Fruit fly (Drosophila melanogaster): Measurements from ENCODE around the gene CG31676.

The CG31676 gene

DNA sequence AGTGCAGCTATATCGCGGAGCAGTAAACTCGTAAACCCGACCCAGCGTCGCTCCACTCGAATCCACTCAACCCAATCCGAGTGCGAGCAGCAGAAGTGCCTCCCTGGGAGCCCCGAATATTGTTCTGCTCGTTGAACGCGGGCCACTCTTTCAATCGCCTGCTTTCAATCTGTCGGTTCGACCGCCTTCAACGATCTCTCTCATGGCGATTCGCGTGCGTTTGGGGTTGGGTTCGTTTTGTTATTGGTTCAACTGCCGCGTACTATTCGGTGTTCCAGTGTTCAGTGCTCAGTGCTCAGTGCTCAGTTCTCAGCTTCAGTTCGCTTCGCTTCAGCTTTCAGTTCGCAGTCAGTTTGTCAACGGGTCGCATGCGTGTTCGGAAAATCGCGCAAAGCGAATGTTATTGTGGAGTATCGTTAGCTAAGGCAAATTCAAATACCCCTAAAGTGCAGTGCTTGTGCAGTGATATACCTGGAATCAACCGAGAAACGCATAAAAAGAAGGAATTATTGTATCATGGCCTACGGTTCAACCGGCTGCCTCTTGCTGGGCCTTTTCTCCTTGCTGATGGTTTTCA is at the start of gene CG31676:
Gene CG31676, plus strand, starts transcription at position 289 of the 577 bp plus-strand sequence.
- TF ChIP-seq CG17801 (GFP tag; optimal IDR thresholded peaks at IDR 0.05; ENCODE audit: partially characterized antibody): no peak

DNA sequence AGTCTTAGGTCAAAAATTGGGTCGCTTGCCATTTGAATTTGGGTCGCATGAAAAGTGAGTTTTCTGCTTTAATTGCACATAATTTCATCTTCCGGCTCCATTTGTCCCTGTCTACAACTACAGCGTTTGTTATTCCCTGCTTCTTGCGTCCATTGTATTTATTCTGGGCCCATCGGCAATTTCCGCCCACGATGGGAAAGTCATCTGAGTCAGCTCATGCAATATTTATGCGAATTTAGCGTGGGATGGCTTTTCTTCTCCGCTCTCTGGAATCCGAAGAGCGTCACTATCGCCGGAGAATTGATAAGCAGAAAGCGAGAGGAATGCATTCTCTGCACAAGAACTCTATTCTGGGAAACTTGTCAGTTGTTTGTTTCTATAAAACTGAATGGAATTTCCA is 48.0 kb upstream of the CG31676 start:
- TF ChIP-seq CG17801 (GFP tag; optimal IDR thresholded peaks at IDR 0.05; ENCODE audit: partially characterized antibody): no peak

DNA sequence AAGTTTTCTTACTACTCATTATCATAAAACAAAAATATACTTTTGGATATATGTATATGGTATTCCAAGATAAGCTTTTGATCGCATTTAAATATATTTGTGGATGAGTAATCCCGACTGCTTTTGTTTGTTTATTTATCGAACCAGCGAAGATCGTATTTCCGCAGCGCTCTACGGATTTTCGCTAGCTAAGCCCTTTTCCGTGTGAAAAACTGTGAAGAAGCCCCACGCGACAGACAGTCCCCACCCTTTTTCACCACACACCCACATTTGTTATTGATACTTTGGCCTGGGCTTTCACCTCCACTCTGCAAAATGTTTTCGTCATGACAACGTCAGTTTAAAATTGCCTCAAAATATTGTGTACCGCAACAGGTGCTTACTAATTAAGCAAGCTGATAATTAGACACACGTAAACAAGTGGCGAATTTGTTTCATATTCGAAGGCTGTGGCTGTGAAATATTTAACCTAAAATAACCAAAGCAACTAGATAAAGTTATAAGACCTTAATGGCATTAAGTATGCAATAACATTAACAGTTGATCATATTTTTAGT is 47.5 kb upstream of the CG31676 start:
- TF ChIP-seq CG17801 (GFP tag; optimal IDR thresholded peaks at IDR 0.05; ENCODE audit: partially characterized antibody): no peak

- peak; percentile 74 for TF ChIP-seq CG17801 (GFP tag; optimal IDR thresholded peaks at IDR 0.05; ENCODE audit: partially characterized antibody)
Observed at dm6 chr2L:20793881-20794280, 46.7 kb upstream of the CG31676 start.

DNA sequence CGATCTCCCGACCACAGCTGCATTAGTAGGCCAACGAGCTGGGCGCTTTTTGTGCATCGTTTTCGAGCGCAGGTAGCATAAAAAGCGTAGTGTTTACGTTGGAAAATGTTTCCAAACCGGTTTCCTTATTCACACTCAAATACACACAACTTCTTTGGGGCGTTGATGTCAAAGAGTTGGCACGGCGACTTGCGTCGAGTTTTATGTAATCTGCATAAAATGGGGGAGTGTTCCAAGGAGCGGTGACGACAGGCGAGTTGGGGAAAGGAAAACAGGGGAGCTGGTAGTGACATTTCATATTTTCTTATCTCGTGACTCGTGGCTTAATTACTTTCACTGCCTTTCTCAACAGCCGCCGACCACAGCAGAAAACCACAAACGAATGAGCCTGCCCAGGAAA is 45.9 kb upstream of the CG31676 start:
- TF ChIP-seq CG17801 (GFP tag; optimal IDR thresholded peaks at IDR 0.05; ENCODE audit: partially characterized antibody): no peak

DNA sequence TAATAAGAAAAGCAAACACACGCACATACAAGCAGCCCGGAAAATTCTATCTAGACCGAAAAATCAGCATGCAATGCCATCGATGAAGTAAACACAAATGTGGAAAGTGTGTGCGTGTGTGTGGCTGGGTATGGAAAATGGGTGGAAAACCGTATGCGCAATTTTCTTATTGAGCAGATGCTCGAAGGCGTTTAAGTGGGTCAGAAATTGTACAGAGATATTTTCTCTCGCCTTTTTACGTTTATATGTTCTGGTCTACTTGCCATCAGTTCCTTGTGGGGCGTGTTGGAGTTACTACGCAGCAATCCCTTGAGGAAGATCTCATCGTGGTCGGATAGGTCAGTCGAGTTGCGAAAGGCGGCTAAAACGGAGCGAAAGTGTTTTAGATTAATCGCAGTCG is 44.8 kb upstream of the CG31676 start:
- no peak for TF ChIP-seq CG17801 (GFP tag; optimal IDR thresholded peaks at IDR 0.05; ENCODE audit: partially characterized antibody)

DNA sequence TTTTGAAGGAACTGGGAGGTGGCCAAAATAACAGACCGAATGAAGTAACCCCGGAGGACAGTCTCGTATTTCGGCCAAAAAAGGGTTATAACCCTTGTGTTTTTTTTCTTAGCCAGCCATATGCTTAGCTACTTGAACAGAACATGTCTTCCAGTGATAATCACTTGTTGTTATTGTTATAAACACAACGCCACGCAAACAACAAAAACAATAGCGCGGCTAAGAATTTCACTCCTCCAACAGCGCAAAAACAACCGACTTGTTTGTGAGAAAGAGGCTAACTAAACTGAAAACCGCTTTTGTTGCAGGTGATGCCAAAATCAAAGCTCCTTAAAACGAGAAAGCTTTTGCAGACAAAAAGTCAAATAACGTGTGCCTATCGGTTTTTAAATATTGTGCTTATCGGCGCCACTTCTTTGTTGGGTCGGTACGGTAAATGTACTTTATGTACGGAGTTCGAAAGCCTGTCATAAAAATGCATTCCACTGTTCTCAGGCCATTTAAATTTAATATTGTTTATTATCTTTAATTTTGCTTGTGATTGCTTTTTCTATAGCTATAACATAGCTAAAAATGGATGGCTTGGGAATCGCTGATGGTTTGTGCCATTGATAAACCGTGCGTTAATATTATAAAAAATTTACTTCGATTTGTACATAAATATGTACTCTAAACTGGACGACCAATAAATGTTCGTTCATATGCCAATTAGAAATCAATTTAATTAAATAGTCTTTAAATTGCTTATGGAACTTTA is 43.6 kb upstream of the CG31676 start, which contains the start of gene vari:
Gene vari, minus strand, starts transcription at position 285 of the 757 bp plus-strand sequence.
- no peak for TF ChIP-seq CG17801 (GFP tag; optimal IDR thresholded peaks at IDR 0.05; ENCODE audit: partially characterized antibody)

DNA sequence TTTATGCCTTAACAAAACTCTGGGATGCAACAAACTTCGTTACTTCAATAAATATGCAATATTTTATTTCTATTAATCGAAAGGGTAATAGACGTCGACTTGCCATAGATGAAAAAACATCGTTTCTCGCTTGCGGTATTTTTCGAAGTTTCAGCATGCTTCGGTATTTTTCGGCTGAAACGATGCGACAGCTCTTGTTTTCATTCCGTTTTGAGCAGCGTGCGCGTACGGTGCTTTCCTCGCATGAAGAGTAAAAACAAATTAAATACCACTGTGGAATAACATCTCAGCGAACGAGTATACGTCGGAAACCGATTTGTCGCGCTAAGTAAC is 43.1 kb upstream of the CG31676 start, which contains the start of gene CG9328:
Gene CG9328, plus strand, starts transcription at position 201 of the 333 bp plus-strand sequence.
- TF ChIP-seq CG17801 (GFP tag; optimal IDR thresholded peaks at IDR 0.05; ENCODE audit: partially characterized antibody): peak; percentile 47

dm6 chr2L:20798351-20798777 is 42.2 kb upstream of the CG31676 start:
- no peak for TF ChIP-seq CG17801 (GFP tag; optimal IDR thresholded peaks at IDR 0.05; ENCODE audit: partially characterized antibody)

dm6 chr2L:20799991-20800897 is 40.3 kb upstream of the CG31676 start:
- peak; percentile 45 for TF ChIP-seq CG17801 (GFP tag; optimal IDR thresholded peaks at IDR 0.05; ENCODE audit: partially characterized antibody)

DNA sequence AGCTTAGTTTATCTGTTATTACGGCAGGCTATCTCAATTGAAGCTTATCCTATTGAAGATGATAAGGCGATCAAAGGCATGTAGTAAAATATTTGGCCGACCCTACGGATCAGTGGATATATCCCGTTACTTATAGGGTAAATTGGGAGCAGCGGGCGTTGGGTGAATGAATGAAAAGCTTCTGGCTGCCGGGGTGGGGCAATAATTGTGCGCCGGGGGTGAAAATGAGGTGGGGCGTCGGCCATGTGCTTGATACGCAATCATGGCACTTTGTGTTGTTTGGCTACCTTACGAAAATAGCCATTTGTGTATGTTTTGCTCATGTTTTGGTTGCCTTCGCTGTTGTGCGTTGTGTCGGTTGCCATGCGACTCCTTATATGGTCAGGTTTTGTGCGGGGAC is 38.7 kb upstream of the CG31676 start:
- no peak for TF ChIP-seq CG17801 (GFP tag; optimal IDR thresholded peaks at IDR 0.05; ENCODE audit: partially characterized antibody)

- TF ChIP-seq CG17801 (GFP tag; optimal IDR thresholded peaks at IDR 0.05; ENCODE audit: partially characterized antibody): no peak
Observed at dm6 chr2L:20802204-20802603, 38.3 kb upstream of the CG31676 start.

dm6 chr2L:20802839-20803238 is 37.7 kb upstream of the CG31676 start:
- no peak for TF ChIP-seq CG17801 (GFP tag; optimal IDR thresholded peaks at IDR 0.05; ENCODE audit: partially characterized antibody)

DNA sequence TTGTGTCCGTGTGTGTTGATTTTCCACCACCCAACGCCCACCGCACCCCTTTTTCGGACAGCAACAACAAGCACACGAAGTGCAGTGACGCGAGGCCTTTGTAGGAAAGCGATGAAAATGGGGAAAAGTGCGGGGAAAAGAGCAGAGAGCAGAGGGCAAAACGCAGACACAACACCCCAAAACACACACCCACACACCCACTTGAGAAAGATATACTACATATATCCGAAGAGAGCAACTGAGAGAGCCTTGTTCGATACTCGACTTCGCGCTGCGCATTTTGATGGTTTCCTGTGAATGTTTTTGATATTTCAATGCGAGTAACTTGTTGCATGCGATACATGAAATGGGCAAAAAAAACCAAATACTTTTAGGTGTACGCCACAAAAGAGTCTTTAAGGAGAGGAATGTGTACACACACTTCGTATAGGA is 36.8 kb upstream of the CG31676 start:
- TF ChIP-seq CG17801 (GFP tag; optimal IDR thresholded peaks at IDR 0.05; ENCODE audit: partially characterized antibody): no peak

Measured in ovary, adult (tissue).